Worm (Caenorhabditis elegans) whole organism, L1 larva: Measurements from ENCODE around the gene nhr-19.

Experiments used
- C34B4.2 ChIP-seq: sonication (generic microtip); optimal IDR thresholded peaks from 2 replicates; lab custom pipeline; 2017; ENCODE audit warnings: mild to moderate bottlenecking, missing genetic modification characterization, missing compliant biosample characterization
- aha-1 ChIP-seq: fragments of 150-350 bp; optimal IDR thresholded peaks from 2 replicates; lab custom pipeline; 2014; ENCODE audit warnings: missing biosample characterization, missing genetic modification characterization
- alr-1 ChIP-seq: fragments of 200-800 bp; sonication (Bioruptor generic); optimal IDR thresholded peaks from 2 replicates; lab custom pipeline; 2018; ENCODE audit warnings: borderline replicate concordance, mild to moderate bottlenecking, missing genetic modification characterization, missing compliant biosample characterization
- aly-2 ChIP-seq: fragments of 150-350 bp; optimal IDR thresholded peaks from 2 replicates; lab custom pipeline; 2014; ENCODE audit warnings: missing biosample characterization, missing genetic modification characterization
- ama-1 ChIP-seq: fragments of 150-350 bp; optimal IDR thresholded peaks from 2 replicates; lab custom pipeline; 2014
- blmp-1 ChIP-seq: fragments of 150-350 bp; optimal IDR thresholded peaks from 2 replicates; lab custom pipeline; 2014; ENCODE audit warnings: missing biosample characterization, missing genetic modification characterization
- ceh-8 ChIP-seq: fragments of 200-800 bp; sonication (Bioruptor generic); optimal IDR thresholded peaks from 2 replicates; lab custom pipeline; 2018; ENCODE audit warnings: mild to moderate bottlenecking, missing genetic modification characterization, moderate library complexity, missing compliant biosample characterization
- ceh-82 ChIP-seq, 3 experiments: fragments of 150-350 bp in 1 of 3; sonication (generic microtip) in 2 of 3; optimal IDR thresholded peaks; 2 replicates each; lab custom pipeline; 2014 to 2017; ENCODE audit warnings: missing biosample characterization in 3 of 3, missing genetic modification characterization in 3 of 3
- dsc-1 ChIP-seq: sonication (generic microtip); optimal IDR thresholded peaks from 2 replicates; lab custom pipeline; 2016; ENCODE audit warnings: mild to moderate bottlenecking, missing genetic modification characterization, missing compliant biosample characterization
- efl-1 ChIP-seq, 4 experiments: fragments of 150-350 bp; optimal IDR thresholded peaks in 3 of 4; peaks in 1 of 4; 1 replicate in 1 of 4; 2 replicates in 3 of 4; lab custom pipeline; 2014; ENCODE audit warnings: missing biosample characterization in 2 of 4, missing genetic modification characterization in 2 of 4, missing genetic modification reagents in 2 of 4
- elt-3 ChIP-seq, 6 experiments: fragments of 150-350 bp in 1 of 6; sonication (generic microtip); optimal IDR thresholded peaks; 2 replicates each; lab custom pipeline; 2017 to 2018; ENCODE audit warnings: missing biosample characterization in 6 of 6, missing genetic modification characterization in 6 of 6, inconsistent platforms in 1 of 6
- ets-5 ChIP-seq: fragments of 200-800 bp; sonication (Bioruptor generic); IDR thresholded peaks from 2 replicates; pipeline ENCODE4 v1.3.6; 2022; ENCODE audit warnings: missing genetic modification characterization, missing compliant biosample characterization
- grh-1 ChIP-seq: fragments of 200-800 bp; sonication (Bioruptor generic); IDR thresholded peaks from 2 replicates; pipeline ENCODE4 v1.3.6; 2022; ENCODE audit warnings: missing genetic modification reagents, missing genetic modification characterization, missing compliant biosample characterization
- isw-1 ChIP-seq: fragments of 200-800 bp; sonication (Bioruptor generic); IDR thresholded peaks from 2 replicates; pipeline ENCODE4 v1.3.6; 2022; ENCODE audit warnings: missing genetic modification characterization, missing compliant biosample characterization
- lin-14 ChIP-seq: fragments of 200-800 bp; sonication (Bioruptor generic); optimal IDR thresholded peaks from 2 replicates; lab custom pipeline; 2018; ENCODE audit warnings: mild to moderate bottlenecking, missing genetic modification characterization, moderate library complexity, missing compliant biosample characterization
- lin-35 ChIP-seq, 2 experiments: fragments of 150-350 bp; optimal IDR thresholded peaks; 2 replicates each; lab custom pipeline; 2014; ENCODE audit warnings: missing biosample characterization in 2 of 2, missing genetic modification characterization in 2 of 2, missing genetic modification reagents in 2 of 2
- lin-39 ChIP-seq: fragments of 150-350 bp; optimal IDR thresholded peaks from 2 replicates; lab custom pipeline; 2014; ENCODE audit warnings: missing biosample characterization, missing genetic modification reagents, missing genetic modification characterization
- lsy-2 ChIP-seq, 2 experiments: fragments of 150-350 bp; optimal IDR thresholded peaks; 2 replicates each; lab custom pipeline; 2014; ENCODE audit warnings: missing biosample characterization in 2 of 2, missing genetic modification characterization in 2 of 2
- mdl-1 ChIP-seq, 2 experiments: fragments of 150-350 bp; optimal IDR thresholded peaks; 2 replicates each; lab custom pipeline; 2014 to 2017; ENCODE audit warnings: missing biosample characterization in 2 of 2, missing genetic modification characterization in 2 of 2, inconsistent platforms in 1 of 2
- mef-2 ChIP-seq: fragments of 150-350 bp; optimal IDR thresholded peaks from 2 replicates; lab custom pipeline; 2014; ENCODE audit warnings: missing biosample characterization, missing genetic modification characterization
- nhr-20 ChIP-seq: sonication (generic microtip); optimal IDR thresholded peaks from 2 replicates; lab custom pipeline; 2016; ENCODE audit warnings: mild to moderate bottlenecking, missing genetic modification characterization, missing compliant biosample characterization
- nhr-237 ChIP-seq: fragments of 150-350 bp; optimal IDR thresholded peaks from 2 replicates; lab custom pipeline; 2014; ENCODE audit warnings: missing biosample characterization, missing genetic modification characterization
- nhr-47 ChIP-seq: sonication (generic microtip); optimal IDR thresholded peaks from 2 replicates; lab custom pipeline; 2016; ENCODE audit warnings: mild to moderate bottlenecking, missing genetic modification characterization, moderate library complexity, missing compliant biosample characterization
- nhr-71 ChIP-seq: sonication (generic microtip); optimal IDR thresholded peaks from 2 replicates; lab custom pipeline; 2016; ENCODE audit warnings: mild to moderate bottlenecking, missing genetic modification characterization, moderate library complexity, missing compliant biosample characterization
- nhr-76 ChIP-seq: sonication (generic microtip); optimal IDR thresholded peaks from 2 replicates; lab custom pipeline; 2017; ENCODE audit warnings: missing biosample characterization, missing genetic modification characterization
- nhr-77 ChIP-seq: fragments of 150-350 bp; optimal IDR thresholded peaks from 2 replicates; lab custom pipeline; 2014; ENCODE audit warnings: missing biosample characterization, missing genetic modification characterization
- nhr-84 ChIP-seq: sonication (generic microtip); optimal IDR thresholded peaks from 2 replicates; lab custom pipeline; 2017; ENCODE audit warnings: missing biosample characterization, missing genetic modification characterization
- nhr-85 ChIP-seq: sonication (generic microtip); peaks from one replicate; lab custom pipeline; 2016; ENCODE audit warnings: missing genetic modification characterization, inconsistent platforms, missing compliant biosample characterization
- nhr-90 ChIP-seq: sonication (generic microtip); optimal IDR thresholded peaks from 2 replicates; lab custom pipeline; 2016; ENCODE audit warnings: mild to moderate bottlenecking, missing genetic modification characterization, missing compliant biosample characterization; ENCODE audit not compliant: poor library complexity
- pag-3 ChIP-seq: sonication (generic microtip); optimal IDR thresholded peaks from 2 replicates; lab custom pipeline; 2017; ENCODE audit warnings: missing genetic modification characterization, mild to moderate bottlenecking, missing compliant biosample characterization, antibody characterized with exemption, borderline replicate concordance; ENCODE audit not compliant: insufficient read depth
- pax-3 ChIP-seq: fragments of 200-800 bp; sonication (Bioruptor generic); optimal IDR thresholded peaks from 2 replicates; lab custom pipeline; 2018; ENCODE audit warnings: mild to moderate bottlenecking, missing genetic modification characterization, moderate library complexity, missing compliant biosample characterization
- pqm-1 ChIP-seq: sonication (generic microtip); optimal IDR thresholded peaks from 3 replicates; lab custom pipeline; 2017; ENCODE audit warnings: missing biosample characterization, missing genetic modification characterization
- rnt-1 ChIP-seq: sonication (generic microtip); optimal IDR thresholded peaks from 2 replicates; lab custom pipeline; 2016; ENCODE audit warnings: mild to moderate bottlenecking, missing genetic modification characterization, moderate library complexity, missing compliant biosample characterization
- skn-1 ChIP-seq: fragments of 150-350 bp; optimal IDR thresholded peaks from 2 replicates; lab custom pipeline; 2014; ENCODE audit warnings: missing biosample characterization, missing genetic modification characterization
- snu-23 ChIP-seq: sonication (generic microtip); optimal IDR thresholded peaks from 2 replicates; lab custom pipeline; 2016; ENCODE audit warnings: missing genetic modification characterization, missing compliant biosample characterization
- sup-37 ChIP-seq: fragments of 200-800 bp; sonication (Bioruptor generic); optimal IDR thresholded peaks from 2 replicates; lab custom pipeline; 2018; ENCODE audit warnings: mild to moderate bottlenecking, missing genetic modification characterization, missing compliant biosample characterization
- tbx-2 ChIP-seq: sonication (generic microtip); optimal IDR thresholded peaks from 2 replicates; lab custom pipeline; 2016; ENCODE audit warnings: missing genetic modification characterization, missing compliant biosample characterization
- tlp-1 ChIP-seq: fragments of 150-350 bp; optimal IDR thresholded peaks from 2 replicates; lab custom pipeline; 2014; ENCODE audit warnings: missing biosample characterization, missing genetic modification characterization
- unc-130 ChIP-seq: fragments of 150-350 bp; optimal IDR thresholded peaks from 2 replicates; lab custom pipeline; 2017; ENCODE audit warnings: missing biosample characterization, missing genetic modification characterization, inconsistent platforms
- vab-15 ChIP-seq: sonication (generic microtip); optimal IDR thresholded peaks from 2 replicates; lab custom pipeline; 2017; ENCODE audit warnings: missing genotype, mild to moderate bottlenecking, missing genetic modification characterization, missing compliant biosample characterization
- xbp-1 ChIP-seq: sonication (generic microtip); optimal IDR thresholded peaks from 2 replicates; lab custom pipeline; 2016; ENCODE audit warnings: missing genetic modification characterization, missing compliant biosample characterization
- zip-4 ChIP-seq: fragments of 200-800 bp; sonication (Bioruptor generic); optimal IDR thresholded peaks from 2 replicates; lab custom pipeline; 2018; ENCODE audit warnings: mild to moderate bottlenecking, missing genetic modification characterization, moderate library complexity, missing compliant biosample characterization

The nhr-19 gene

ce11 chrII:9557437-9558150 lies 47.7 kb downstream of the nhr-19 start, which contains the start of gene zfp-2 (continued):
- TF ChIP-seq nhr-237 (no peak), ceh-8 (GFP tag; lab: Kevin White, UChicago) (no peak), ama-1 (lab: Kevin White, UChicago) (no peak), isw-1 (GFP tag; lab: Robert Waterston, UW) (no peak), lin-35 (GFP tag; optimal IDR thresholded peaks at IDR 0.05; lab: Kevin White, UChicago) (peak; percentile 26 to 37), nhr-71 (tag; lab: Kevin White, UChicago) (peak; percentile 3), dsc-1 (no peak), ceh-82 (tag; optimal IDR thresholded peaks at IDR 0.05; lab: Kevin White, UChicago) (peak in 1 of 3 experiments; percentile 0), grh-1 (GFP tag; lab: Robert Waterston, UW) (no peak), ets-5 (GFP tag; lab: Robert Waterston, UW) (no peak), lsy-2 (tag; optimal IDR thresholded peaks at IDR 0.05; lab: Kevin White, UChicago) (peak; percentile 12 to 57), xbp-1 (tag; lab: Kevin White, UChicago) (no peak), tbx-2 (no peak), blmp-1 (peak; percentile 21), efl-1 (optimal IDR thresholded peaks at IDR 0.05; lab: Kevin White, UChicago) (peak; percentile 31 to 43), efl-1 (GFP tag; optimal IDR thresholded peaks at IDR 0.05 in 1 of 2; lab: Kevin White, UChicago) (peak; percentile 31 to 89), nhr-84 (tag; lab: Kevin White, UChicago) (no peak), nhr-90 (tag; lab: Kevin White, UChicago) (no peak), pax-3 (no peak), nhr-85 (no peak)

- no peak for TF ChIP-seq aly-2 (tag; lab: Kevin White, UChicago)
- no peak for TF ChIP-seq vab-15 (tag; lab: Kevin White, UChicago)
- no peak for TF ChIP-seq nhr-77 (tag; lab: Kevin White, UChicago)
- TF ChIP-seq C34B4.2 (tag; lab: Kevin White, UChicago): no peak
- TF ChIP-seq, all 84 proteins: peak for 0
Observed at ce11 chrII:9556582-9556981, 48.7 kb downstream of the nhr-19 start.

- TF ChIP-seq elt-3 (tag; optimal IDR thresholded peaks at IDR 0.05; lab: Kevin White, UChicago) (peak in 1 of 6 experiments; percentile 29), lin-35 (GFP tag; optimal IDR thresholded peaks at IDR 0.05; lab: Kevin White, UChicago) (peak in 1 of 2 experiments; percentile 25), mef-2 (tag; lab: Kevin White, UChicago) (no peak), nhr-85 (peak; percentile 77), blmp-1 (peak; percentile 79), lin-14 (peak; percentile 45), nhr-20 (tag; lab: Kevin White, UChicago) (peak; percentile 9), grh-1 (GFP tag; lab: Robert Waterston, UW) (peak; percentile 43; the same call in 1 of the 2 replicates), pqm-1 (tag; lab: Kevin White, UChicago) (no peak), nhr-47 (tag; lab: Kevin White, UChicago) (no peak), unc-130 (tag; lab: Kevin White, UChicago) (peak; percentile 49)
Observed at ce11 chrII:9554925-9555553, 50.3 kb downstream of the nhr-19 start, which contains the start of gene F35H8.2. Gene F35H8.2, plus strand, starts transcription at chrII:9555503.

- TF ChIP-seq mdl-1 (tag; optimal IDR thresholded peaks at IDR 0.05; lab: Kevin White, UChicago) (no peak), rnt-1 (tag; lab: Kevin White, UChicago) (no peak), nhr-90 (tag; lab: Kevin White, UChicago) (no peak), aha-1 (tag; lab: Kevin White, UChicago) (no peak), pag-3 (no peak), alr-1 (tag; lab: Kevin White, UChicago) (no peak), skn-1 (no peak), ceh-82 (tag; optimal IDR thresholded peaks at IDR 0.05; lab: Kevin White, UChicago) (no peak), nhr-71 (tag; lab: Kevin White, UChicago) (no peak), lin-39 (tag; lab: Kevin White, UChicago) (no peak), snu-23 (no peak), C34B4.2 (tag; lab: Kevin White, UChicago) (no peak), tlp-1 (tag; lab: Kevin White, UChicago) (no peak), nhr-76 (tag; lab: Kevin White, UChicago) (no peak), zip-4 (GFP tag; lab: Kevin White, UChicago) (no peak), lin-14 (no peak), sup-37 (no peak), ama-1 (lab: Kevin White, UChicago) (no peak)
Observed at ce11 chrII:9553179-9553578, 52.1 kb downstream of the nhr-19 start, which contains the start of gene F35H8.1. Gene F35H8.1, minus strand, starts transcription at chrII:9553279.
